Fruit fly (Drosophila melanogaster) whole organism, embryonic: Measurements from ENCODE around the gene MSAmiP.

Experiments used
- CG10209 ChIP-seq: fragments of 200-800 bp; sonication (Bioruptor generic); optimal IDR thresholded peaks from 3 replicates; lab custom pipeline; 2017; ENCODE audit warnings: missing biosample characterization, mild to moderate bottlenecking, missing genetic modification characterization, missing genetic modification reagents
- CG10543 ChIP-seq: fragments of 200-800 bp; sonication (Bioruptor generic); optimal IDR thresholded peaks from 3 replicates; lab custom pipeline; 2017; ENCODE audit warnings: missing biosample characterization, mild to moderate bottlenecking, missing genetic modification characterization, moderate library complexity
- CG11247 ChIP-seq: fragments of 200-800 bp; sonication (Bioruptor generic); IDR thresholded peaks from 2 replicates; pipeline ENCODE4 v1.3.6; 2022; ENCODE audit warnings: missing biosample characterization, missing genetic modification characterization
- CG11560 ChIP-seq: fragments of 200-800 bp; sonication (Bioruptor generic); IDR thresholded peaks from 3 replicates; pipeline ENCODE4 v1.3.6; 2022; ENCODE audit warnings: missing biosample characterization, missing genetic modification characterization
- CG13775 ChIP-seq: fragments of 200-800 bp; sonication (Bioruptor generic); optimal IDR thresholded peaks from 3 replicates; lab custom pipeline; 2017; ENCODE audit warnings: missing biosample characterization, mild to moderate bottlenecking, missing genetic modification characterization
- CG31388 ChIP-seq: fragments of 200-800 bp; sonication (Bioruptor generic); optimal IDR thresholded peaks from 2 replicates; lab custom pipeline; 2016; ENCODE audit warnings: missing biosample characterization, missing genetic modification characterization
- CG42726 ChIP-seq: fragments of 200-800 bp; sonication (Bioruptor generic); IDR thresholded peaks from 2 replicates; pipeline ENCODE4 v1.3.6; 2022; ENCODE audit warnings: missing biosample characterization, missing genetic modification characterization; ENCODE audit not compliant: partially characterized antibody
- CG4707 ChIP-seq: fragments of 200-800 bp; sonication (Bioruptor generic); optimal IDR thresholded peaks from 2 replicates; lab custom pipeline; 2018; ENCODE audit warnings: missing biosample characterization, mild to moderate bottlenecking, missing genetic modification characterization, moderate library complexity
- CG5953 ChIP-seq: fragments of 200-800 bp; sonication (Bioruptor generic); IDR thresholded peaks from 2 replicates; pipeline ENCODE4 v1.3.6; 2022; ENCODE audit warnings: missing biosample characterization, missing genetic modification characterization
- CG7357 ChIP-seq: fragments of 200-800 bp; sonication (Bioruptor generic); IDR thresholded peaks from 3 replicates; pipeline ENCODE4 v1.3.6; 2022; ENCODE audit warnings: missing biosample characterization, missing genetic modification characterization
- Dfd ChIP-seq, 2 experiments: fragments of >200 bp; optimal IDR thresholded peaks; 2 replicates each; lab custom pipeline; 2017; ENCODE audit warnings: missing biosample characterization in 2 of 2, missing genetic modification characterization in 2 of 2
- Elba2 ChIP-seq: fragments of 200-800 bp; sonication (Bioruptor generic); optimal IDR thresholded peaks from 3 replicates; lab custom pipeline; 2016; ENCODE audit warnings: missing biosample characterization, missing genetic modification characterization
- Ets65A ChIP-seq: fragments of 200-800 bp; sonication (Bioruptor generic); peaks from one replicate; lab custom pipeline; 2016; ENCODE audit warnings: missing biosample characterization, missing genetic modification characterization
- Ets97D ChIP-seq: fragments of 200-800 bp; sonication (Bioruptor generic); optimal IDR thresholded peaks from 3 replicates; lab custom pipeline; 2016; ENCODE audit warnings: missing biosample characterization, missing genetic modification characterization
- Fer2 ChIP-seq: fragments of 200-800 bp; sonication (Bioruptor generic); optimal IDR thresholded peaks from 2 replicates; lab custom pipeline; 2018; ENCODE audit warnings: missing biosample characterization, mild to moderate bottlenecking, missing genetic modification characterization, moderate library complexity
- HmgD ChIP-seq: fragments of 200-800 bp; sonication (Bioruptor generic); optimal IDR thresholded peaks from 3 replicates; lab custom pipeline; 2016; ENCODE audit warnings: missing biosample characterization, missing genetic modification characterization
- Nf-YC ChIP-seq: fragments of 200-800 bp; optimal IDR thresholded peaks from 3 replicates; lab custom pipeline; 2019; ENCODE audit warnings: missing biosample characterization, mild to moderate bottlenecking, missing genetic modification characterization, moderate library complexity
- Optix ChIP-seq: fragments of 200-800 bp; sonication (Bioruptor generic); IDR thresholded peaks from 3 replicates; pipeline ENCODE4 v1.3.6; 2022; ENCODE audit warnings: missing biosample characterization, missing genetic modification characterization
- Ssrp ChIP-seq: fragments of 200-800 bp; sonication (Bioruptor generic); optimal IDR thresholded peaks from 2 replicates; lab custom pipeline; 2018; ENCODE audit warnings: missing biosample characterization, mild to moderate bottlenecking, missing genetic modification characterization, moderate library complexity
- abd-A ChIP-seq: fragments of 200-800 bp; sonication (Bioruptor generic); optimal IDR thresholded peaks from 3 replicates; lab custom pipeline; 2019; ENCODE audit warnings: missing biosample characterization, mild to moderate bottlenecking, missing genetic modification characterization, moderate library complexity
- bsh ChIP-seq, 2 experiments: fragments of 200-800 bp; sonication (Bioruptor generic); optimal IDR thresholded peaks; 2 replicates each; lab custom pipeline; 2017 to 2018; ENCODE audit warnings: mild to moderate bottlenecking in 2 of 2, missing biosample characterization in 2 of 2, missing genetic modification characterization in 2 of 2, moderate library complexity in 1 of 2
- dati ChIP-seq: fragments of 200-800 bp; sonication (Bioruptor generic); IDR thresholded peaks from 2 replicates; pipeline ENCODE4 v1.3.6; 2022; ENCODE audit warnings: missing biosample characterization, missing genetic modification characterization
- disco-r ChIP-seq: fragments of 200-800 bp; sonication (Bioruptor generic); optimal IDR thresholded peaks from 2 replicates; lab custom pipeline; 2016; ENCODE audit warnings: missing biosample characterization, missing genetic modification characterization
- dysf ChIP-seq: fragments of 200-800 bp; sonication (Bioruptor generic); IDR thresholded peaks from 3 replicates; pipeline ENCODE4 v1.3.6; 2022; ENCODE audit warnings: missing biosample characterization, missing genetic modification characterization
- exex ChIP-seq: fragments of 200-800 bp; sonication (Bioruptor generic); optimal IDR thresholded peaks from 4 replicates; lab custom pipeline; 2018; ENCODE audit warnings: missing biosample characterization, mild to moderate bottlenecking, missing genetic modification characterization, moderate library complexity
- fd102C ChIP-seq: fragments of 200-800 bp; sonication (Bioruptor generic); optimal IDR thresholded peaks from 2 replicates; lab custom pipeline; 2018; ENCODE audit warnings: missing biosample characterization, mild to moderate bottlenecking, missing genetic modification characterization, moderate library complexity
- fd96Cb ChIP-seq: fragments of 200-800 bp; sonication (Bioruptor generic); optimal IDR thresholded peaks from 2 replicates; lab custom pipeline; 2018; ENCODE audit warnings: missing biosample characterization, mild to moderate bottlenecking, missing genetic modification characterization, moderate library complexity
- fu2 ChIP-seq: fragments of 200-800 bp; sonication (Bioruptor generic); optimal IDR thresholded peaks from 2 replicates; lab custom pipeline; 2016; ENCODE audit warnings: missing biosample characterization, missing genetic modification characterization
- hb ChIP-seq: fragments of 200-800 bp; sonication (Bioruptor generic); IDR thresholded peaks from 3 replicates; pipeline ENCODE4 v1.3.6; 2022; ENCODE audit warnings: missing biosample characterization, missing genetic modification characterization; ENCODE audit not compliant: partially characterized antibody
- insv ChIP-seq, 2 experiments: fragments of 200-800 bp; sonication (Bioruptor generic); optimal IDR thresholded peaks; 3 replicates each; lab custom pipeline; 2016 to 2018; ENCODE audit warnings: missing biosample characterization in 2 of 2, missing genetic modification characterization in 2 of 2
- lab ChIP-seq: fragments of 200-800 bp; sonication (Bioruptor generic); optimal IDR thresholded peaks from 3 replicates; lab custom pipeline; 2017; ENCODE audit warnings: missing biosample characterization, missing genetic modification characterization, mild to moderate bottlenecking, moderate library complexity, missing genetic modification reagents
- lola ChIP-seq, 3 experiments: fragments of >200 bp in 2 of 3; fragments of 200-800 bp in 1 of 3; sonication (Bioruptor generic) in 1 of 3; optimal IDR thresholded peaks; 2 replicates each; lab custom pipeline; 2017 to 2019; ENCODE audit warnings: missing biosample characterization in 3 of 3, missing genetic modification characterization in 3 of 3, mild to moderate bottlenecking in 1 of 3, moderate library complexity in 1 of 3
- luna ChIP-seq: fragments of 200-800 bp; sonication (Bioruptor generic); optimal IDR thresholded peaks from 2 replicates; lab custom pipeline; 2016; ENCODE audit warnings: missing biosample characterization, missing genetic modification characterization
- nerfin-1 ChIP-seq: fragments of 200-800 bp; sonication (Bioruptor generic); optimal IDR thresholded peaks from 3 replicates; lab custom pipeline; 2019; ENCODE audit warnings: missing biosample characterization, mild to moderate bottlenecking, missing genetic modification characterization, moderate library complexity
- pho ChIP-seq: fragments of 200-800 bp; sonication (Bioruptor generic); optimal IDR thresholded peaks from 2 replicates; lab custom pipeline; 2016; ENCODE audit warnings: missing biosample characterization, missing genetic modification characterization
- pita ChIP-seq: fragments of 200-800 bp; sonication (Bioruptor generic); optimal IDR thresholded peaks from 2 replicates; lab custom pipeline; 2017; ENCODE audit warnings: missing biosample characterization, mild to moderate bottlenecking, missing genetic modification characterization
- sd ChIP-seq: fragments of 200-800 bp; sonication (Bioruptor generic); optimal IDR thresholded peaks from 3 replicates; lab custom pipeline; 2018; ENCODE audit warnings: missing biosample characterization, mild to moderate bottlenecking, missing genetic modification characterization, moderate library complexity
- sens ChIP-seq: fragments of 200-800 bp; sonication (Bioruptor generic); peaks from one replicate; lab custom pipeline; 2016; ENCODE audit warnings: missing biosample characterization, missing genetic modification characterization
- sim ChIP-seq: fragments of 200-800 bp; sonication (Bioruptor generic); IDR thresholded peaks from 2 replicates; pipeline ENCODE4 v1.3.6; 2022; ENCODE audit warnings: missing biosample characterization, missing genetic modification characterization
- sima ChIP-seq: fragments of 200-800 bp; sonication (Bioruptor generic); optimal IDR thresholded peaks from 2 replicates; lab custom pipeline; 2016; ENCODE audit warnings: missing biosample characterization, missing genetic modification characterization
- sna ChIP-seq: fragments of 200-800 bp; sonication (Bioruptor generic); IDR thresholded peaks from 2 replicates; pipeline ENCODE4 v1.3.6; 2022; ENCODE audit warnings: missing biosample characterization, missing genetic modification characterization; ENCODE audit not compliant: partially characterized antibody
- twi ChIP-seq: fragments of 200-800 bp; optimal IDR thresholded peaks from 2 replicates; lab custom pipeline; 2019; ENCODE audit warnings: missing biosample characterization, mild to moderate bottlenecking, missing genetic modification characterization, moderate library complexity
- tx ChIP-seq: fragments of 200-800 bp; sonication (Bioruptor generic); optimal IDR thresholded peaks from 2 replicates; lab custom pipeline; 2016; ENCODE audit warnings: missing biosample characterization, missing genetic modification characterization
- unc-4 ChIP-seq: fragments of 200-800 bp; sonication (Bioruptor generic); IDR thresholded peaks from 2 replicates; pipeline ENCODE4 v1.3.6; 2022; ENCODE audit warnings: missing biosample characterization, missing genetic modification characterization; ENCODE audit not compliant: partially characterized antibody
- wdn ChIP-seq: fragments of 200-800 bp; sonication (Bioruptor generic); IDR thresholded peaks from 2 replicates; pipeline ENCODE4 v1.3.6; 2022; ENCODE audit warnings: missing biosample characterization, missing genetic modification characterization
- yki ChIP-seq: fragments of >200 bp; optimal IDR thresholded peaks from 3 replicates; lab custom pipeline; 2018
- z ChIP-seq: fragments of 200-800 bp; sonication (Bioruptor generic); IDR thresholded peaks from 3 replicates; pipeline ENCODE4 v1.3.6; 2022; ENCODE audit warnings: missing biosample characterization, missing genetic modification characterization
- zen ChIP-seq: fragments of 200-800 bp; sonication (Bioruptor generic); optimal IDR thresholded peaks from 3 replicates; lab custom pipeline; 2018; ENCODE audit warnings: missing biosample characterization, mild to moderate bottlenecking, missing genetic modification characterization, moderate library complexity

Gene MSAmiP

dm6 chr3R:16898791-16899658 is 2.9 kb upstream of the MSAmiP start (continued):
- TF ChIP-seq fu2 (GFP tag; lab: Kevin White, UChicago) (no peak), CG7357 (GFP tag; lab: Robert Waterston, UW) (no peak), CG11560 (tag; lab: Robert Waterston, UW) (no peak), Dfd (GFP tag; optimal IDR thresholded peaks at IDR 0.05; lab: Kevin White, UChicago) (peak in 1 of 2 experiments; percentile 18), Fer2 (no peak), HmgD (GFP tag; lab: Kevin White, UChicago) (no peak), lab (GFP tag; lab: Kevin White, UChicago) (no peak), sna (GFP tag; lab: Robert Waterston, UW) (no peak), CG5953 (GFP tag; lab: Robert Waterston, UW) (no peak), yki (lab: Kevin White, UChicago) (peak; percentile 91)

- no peak for TF ChIP-seq abd-A (tag; lab: Kevin White, UChicago)
- no peak for TF ChIP-seq CG10209 (GFP tag; lab: Kevin White, UChicago)
- TF ChIP-seq Ets97D: no peak
- peak; percentile 96 to 99 for TF ChIP-seq insv (GFP tag; optimal IDR thresholded peaks at IDR 0.05; lab: Kevin White, UChicago)
- TF ChIP-seq sim (GFP tag; lab: Robert Waterston, UW): no peak
- no peak for TF ChIP-seq CG10543
- peak; percentile 25 for TF ChIP-seq pita (GFP tag; lab: Kevin White, UChicago)
- peak; percentile 18 for TF ChIP-seq sens (GFP tag; lab: Kevin White, UChicago)
- TF ChIP-seq zen (tag; lab: Kevin White, UChicago): peak; percentile 69
- TF ChIP-seq Optix: no peak
- peak; percentile 29 for TF ChIP-seq Elba2 (GFP tag; lab: Kevin White, UChicago)
- TF ChIP-seq Ssrp (tag; lab: Kevin White, UChicago): no peak
- no peak for TF ChIP-seq fd102C (GFP tag; lab: Kevin White, UChicago)
- 0 out of 3 replicates have a peak, but pooled peaks have one; percentile 12 for TF ChIP-seq hb
- TF ChIP-seq exex (tag; lab: Kevin White, UChicago): no peak
- no peak for TF ChIP-seq lola (GFP tag; optimal IDR thresholded peaks at IDR 0.05; lab: Kevin White, UChicago)
- TF ChIP-seq dysf: no peak
Observed at dm6 chr3R:16898385-16898784, 2.3 kb upstream of the MSAmiP start.

DNA sequence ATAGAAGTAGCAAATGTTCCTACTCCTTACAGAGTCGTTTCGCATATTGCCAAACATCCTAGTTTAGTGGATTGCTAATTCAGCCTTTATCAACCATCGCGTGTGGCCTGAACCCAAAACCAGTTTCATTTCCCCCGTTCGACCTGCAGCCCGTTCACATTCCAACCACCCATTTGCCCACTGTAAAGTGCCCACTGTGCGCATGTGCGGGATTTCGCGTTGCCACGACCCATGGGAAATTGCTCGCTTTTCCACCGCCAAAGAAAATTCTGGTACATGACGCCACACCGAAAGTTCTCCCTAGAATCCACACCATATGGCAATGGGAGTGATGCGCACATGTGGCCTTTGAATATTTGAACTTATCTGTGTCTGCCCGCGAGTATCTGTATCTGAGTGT is 2.8 kb downstream of the MSAmiP start:
- TF ChIP-seq nerfin-1 (tag; lab: Kevin White, UChicago) (peak; percentile 21), tx (GFP tag; lab: Kevin White, UChicago) (no peak), CG42726 (no peak), z (GFP tag; lab: Robert Waterston, UW) (no peak), fd96Cb (no peak), sd (tag; lab: Kevin White, UChicago) (peak; percentile 29), CG13775 (GFP tag; lab: Kevin White, UChicago) (no peak), dati (GFP tag; lab: Robert Waterston, UW) (no peak), luna (no peak), twi (tag; lab: Kevin White, UChicago) (peak; percentile 83), bsh (GFP tag; optimal IDR thresholded peaks at IDR 0.05; lab: Kevin White, UChicago) (no peak), Ets65A (GFP tag; lab: Kevin White, UChicago) (peak; percentile 36), CG4707 (GFP tag; lab: Kevin White, UChicago) (peak; percentile 75), Nf-YC (peak; percentile 25), pho (GFP tag; lab: Kevin White, UChicago) (no peak), CG11247 (GFP tag; lab: Robert Waterston, UW) (no peak), disco-r (GFP tag; lab: Kevin White, UChicago) (no peak), CG31388 (GFP tag; lab: Kevin White, UChicago) (no peak), unc-4 (GFP tag; lab: Robert Waterston, UW) (no peak), sima (GFP tag; lab: Kevin White, UChicago) (no peak), sim (GFP tag; lab: Robert Waterston, UW) (no peak), wdn (no peak)
